Worm (Caenorhabditis elegans): ENCODE results near the gene prmt-5.

DNA sequence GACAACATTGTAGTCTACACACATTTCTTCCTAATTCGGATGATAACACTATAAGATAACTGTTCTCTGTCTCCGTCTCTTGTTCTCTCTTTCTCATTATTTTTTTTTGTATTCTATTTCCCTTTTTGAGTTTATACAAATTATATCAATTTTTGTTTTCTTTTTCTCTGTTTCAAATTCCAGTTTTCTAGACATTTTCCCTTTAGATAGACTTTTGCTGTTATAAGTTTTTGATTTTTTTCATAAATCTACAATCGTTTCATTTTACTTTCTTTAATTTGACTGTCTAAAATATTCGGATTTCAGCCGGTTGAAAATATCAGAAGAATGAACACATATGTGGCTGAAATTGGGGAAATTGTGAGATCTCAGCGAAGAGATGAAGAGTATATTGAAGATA is 5.7 kb downstream of the prmt-5 start, which contains the start of gene prx-10:
- TF ChIP-seq tab-1 (GFP tag; IDR thresholded peaks at IDR 0.05) (no peak), klf-2 (GFP tag; conservative IDR thresholded peaks at IDR 0.05) (no peak), flt-1 (GFP tag; IDR thresholded peaks at IDR 0.05) (no peak), T22C8.4 (GFP tag; IDR thresholded peaks at IDR 0.05) (no peak), cog-1 (tag; optimal IDR thresholded peaks at IDR 0.05) (no peak), med-1 (GFP tag; optimal IDR thresholded peaks at IDR 0.05; ENCODE audit: insufficient read depth) (no peak), ztf-29 (GFP tag; IDR thresholded peaks at IDR 0.05) (no peak)

Data from whole organism, midembryonic.